Worm (Caenorhabditis elegans): Measurements from ENCODE around the gene T20D4.19.

The T20D4.19 gene

DNA sequence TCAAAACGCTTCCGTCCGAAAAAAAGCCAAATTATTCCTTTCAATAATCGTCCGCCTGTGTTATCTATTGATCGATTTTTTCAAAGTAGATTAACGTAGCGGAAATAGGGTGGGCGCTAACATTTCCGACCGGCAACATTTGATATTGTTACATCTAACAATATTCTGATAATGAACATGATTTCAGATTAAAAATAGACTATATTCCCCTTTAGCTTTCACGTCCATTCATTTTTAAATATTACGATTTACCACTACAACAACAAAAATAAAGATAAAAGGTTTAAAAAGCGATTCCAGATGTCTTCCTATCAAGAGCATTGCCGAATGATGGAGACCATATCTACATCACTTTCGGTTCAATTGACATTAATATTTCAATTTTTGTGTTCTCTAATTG lies 5.4 kb downstream of the T20D4.19 start, which contains the start of gene srab-22:
Gene srab-22 (plus strand): TSS at position 301 of the 400 bp plus-strand sequence.
- TF ChIP-seq ztf-3 (GFP tag; optimal IDR thresholded peaks at IDR 0.05) = no peak
- no peak for TF ChIP-seq nhr-90 (tag; optimal IDR thresholded peaks at IDR 0.05)
- no peak for TF ChIP-seq bed-1 (GFP tag; IDR thresholded peaks at IDR 0.05)
- no peak for TF ChIP-seq ztf-18 (tag; optimal IDR thresholded peaks at IDR 0.05)
- no peak for TF ChIP-seq fkh-3 (tag; optimal IDR thresholded peaks at IDR 0.05)
- no peak for TF ChIP-seq mxl-1 (tag; optimal IDR thresholded peaks at IDR 0.05)
- no peak for TF ChIP-seq ZK185.1 (tag; optimal IDR thresholded peaks at IDR 0.05; ENCODE audit: poor library complexity, severe bottlenecking)
- TF ChIP-seq hrde-1 (tag; optimal IDR thresholded peaks at IDR 0.05; ENCODE audit: borderline replicate concordance) = no peak
- TF ChIP-seq nhr-80 (tag; optimal IDR thresholded peaks at IDR 0.05) = no peak
- no peak for TF ChIP-seq snpc-3.4 (tag; optimal IDR thresholded peaks at IDR 0.05)
- no peak for TF ChIP-seq snpc-4 (GFP tag; optimal IDR thresholded peaks at IDR 0.05)
- no peak for TF ChIP-seq snpc-4 (tag; optimal IDR thresholded peaks at IDR 0.05)
- no peak for TF ChIP-seq F22D6.2 (tag; optimal IDR thresholded peaks at IDR 0.05)
- TF ChIP-seq nfya-2 (GFP tag; IDR thresholded peaks at IDR 0.05) = no peak
- TF ChIP-seq ekl-4 (GFP tag; IDR thresholded peaks at IDR 0.05) = no peak
- no peak for TF ChIP-seq aptf-3 (GFP tag; IDR thresholded peaks at IDR 0.05)
- TF ChIP-seq snpc-1.1 (tag; optimal IDR thresholded peaks at IDR 0.05; ENCODE audit: insufficient read depth) = no peak
- no peak for TF ChIP-seq F39B2.1 (GFP tag; IDR thresholded peaks at IDR 0.05)

DNA sequence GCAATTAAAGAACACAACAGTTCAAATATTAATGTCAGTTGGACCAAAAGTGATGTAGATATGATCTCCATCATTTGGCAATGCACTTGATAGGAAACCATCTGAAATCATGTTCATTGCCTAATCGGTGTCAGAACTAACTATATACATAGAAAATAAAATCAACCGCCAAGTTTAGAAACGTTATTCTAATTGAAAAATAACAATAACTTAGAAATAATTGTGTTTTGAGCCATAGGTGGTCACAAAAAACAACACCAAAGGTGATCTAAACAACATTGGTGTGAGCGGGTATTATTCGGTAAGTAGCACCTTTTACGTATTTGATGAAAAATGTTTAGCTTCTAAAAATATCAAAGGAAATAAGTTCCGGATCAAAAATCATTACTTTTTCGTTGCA lies 7.1 kb downstream of the T20D4.19 start, which contains the start of gene srab-21:
Gene srab-21 (minus strand): TSS at position 101 of the 400 bp plus-strand sequence.
- TF ChIP-seq zfh-2 (GFP tag; conservative IDR thresholded peaks at IDR 0.05) (no peak), nhr-179 (tag; optimal IDR thresholded peaks at IDR 0.05) (no peak), hlh-26 (GFP tag; conservative IDR thresholded peaks at IDR 0.05) (no peak)

DNA sequence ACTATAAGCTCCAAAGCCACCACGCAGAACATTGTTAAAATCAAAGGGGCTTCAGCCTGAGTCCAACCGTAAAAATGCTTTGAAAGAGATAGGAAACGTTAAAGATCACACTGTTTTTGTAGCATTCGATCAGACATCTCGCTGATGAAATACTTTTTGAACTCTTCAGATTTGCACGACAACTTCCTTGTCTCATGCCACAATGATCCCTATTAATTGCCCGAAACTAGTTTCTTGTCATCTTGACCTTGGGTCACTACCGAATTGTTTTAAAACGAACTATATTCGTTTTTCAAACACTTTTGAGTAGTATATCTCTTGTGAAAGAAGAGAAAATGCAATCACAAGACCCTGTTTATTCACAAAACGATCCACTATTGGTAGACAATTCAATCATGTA lies 13.5 kb downstream of the T20D4.19 start, which contains the start of gene T20D4.3:
Gene T20D4.3 (plus strand): TSS at position 301 of the 400 bp plus-strand sequence.
- TF ChIP-seq athp-1 (tag; optimal IDR thresholded peaks at IDR 0.05) = no peak
- no peak for TF ChIP-seq egrh-3 (GFP tag; IDR thresholded peaks at IDR 0.05)
- no peak for TF ChIP-seq F57A8.1 (GFP tag; optimal IDR thresholded peaks at IDR 0.05)
- no peak for TF ChIP-seq pha-4 (tag; optimal IDR thresholded peaks at IDR 0.05)
- TF ChIP-seq F37B4.10 (GFP tag; IDR thresholded peaks at IDR 0.05) = no peak
- TF ChIP-seq Y67H2A.10 (GFP tag; conservative IDR thresholded peaks at IDR 0.05) = no peak
- TF ChIP-seq bed-1 (GFP tag; IDR thresholded peaks at IDR 0.05) = no peak
- TF ChIP-seq sea-2 (GFP tag; IDR thresholded peaks at IDR 0.05) = no peak
- TF ChIP-seq F22D6.2 (tag; optimal IDR thresholded peaks at IDR 0.05) = no peak
- TF ChIP-seq lag-1 (GFP tag; IDR thresholded peaks at IDR 0.05) = no peak
- no peak for TF ChIP-seq K12H6.12 (tag; optimal IDR thresholded peaks at IDR 0.05)
- TF ChIP-seq ztf-18 (tag; optimal IDR thresholded peaks at IDR 0.05) = no peak
- no peak for TF ChIP-seq attf-3 (GFP tag; conservative IDR thresholded peaks at IDR 0.05)
- no peak for TF ChIP-seq efl-1 (GFP tag; optimal IDR thresholded peaks at IDR 0.05)
- no peak for TF ChIP-seq lin-40 (tag; optimal IDR thresholded peaks at IDR 0.05)
- no peak for TF ChIP-seq madf-3 (GFP tag; IDR thresholded peaks at IDR 0.05)
- no peak for TF ChIP-seq sdz-38 (tag; optimal IDR thresholded peaks at IDR 0.05)
- no peak for TF ChIP-seq mel-28 (tag; optimal IDR thresholded peaks at IDR 0.05; ENCODE audit: borderline replicate concordance)
- no peak for TF ChIP-seq dox-1 (GFP tag; IDR thresholded peaks at IDR 0.05)
- TF ChIP-seq lir-1 (GFP tag; conservative IDR thresholded peaks at IDR 0.05) = no peak

Measured in whole organism, young adult.